Worm (Caenorhabditis elegans) whole organism, L1 larva: ENCODE results near the gene K02D10.8.

Experiments
- C04F5.9 ChIP-seq: sonication (generic microtip); optimal IDR thresholded peaks from 2 replicates; lab custom pipeline; 2016; ENCODE audit warnings: missing genetic modification characterization, missing compliant biosample characterization
- C16A3.4 ChIP-seq: fragments of 150-350 bp; optimal IDR thresholded peaks from 2 replicates; lab custom pipeline; 2014; ENCODE audit warnings: missing biosample characterization, missing genetic modification characterization
- C34B4.2 ChIP-seq: sonication (generic microtip); optimal IDR thresholded peaks from 2 replicates; lab custom pipeline; 2017; ENCODE audit warnings: mild to moderate bottlenecking, missing genetic modification characterization, missing compliant biosample characterization
- alr-1 ChIP-seq: fragments of 200-800 bp; sonication (Bioruptor generic); optimal IDR thresholded peaks from 2 replicates; lab custom pipeline; 2018; ENCODE audit warnings: borderline replicate concordance, mild to moderate bottlenecking, missing genetic modification characterization, missing compliant biosample characterization
- blmp-1 ChIP-seq: fragments of 150-350 bp; optimal IDR thresholded peaks from 2 replicates; lab custom pipeline; 2014; ENCODE audit warnings: missing biosample characterization, missing genetic modification characterization
- ceh-8 ChIP-seq: fragments of 200-800 bp; sonication (Bioruptor generic); optimal IDR thresholded peaks from 2 replicates; lab custom pipeline; 2018; ENCODE audit warnings: mild to moderate bottlenecking, missing genetic modification characterization, moderate library complexity, missing compliant biosample characterization
- dpl-1 ChIP-seq, 3 experiments: fragments of 150-350 bp in 2 of 3; sonication (generic microtip) in 1 of 3; optimal IDR thresholded peaks; 2 replicates each; lab custom pipeline; 2014 to 2017; ENCODE audit warnings: missing biosample characterization in 3 of 3, missing genetic modification characterization in 3 of 3, missing genetic modification reagents in 3 of 3
- efl-1 ChIP-seq, 4 experiments: fragments of 150-350 bp; optimal IDR thresholded peaks in 3 of 4; peaks in 1 of 4; 1 replicate in 1 of 4; 2 replicates in 3 of 4; lab custom pipeline; 2014; ENCODE audit warnings: missing biosample characterization in 2 of 4, missing genetic modification characterization in 2 of 4, missing genetic modification reagents in 2 of 4
- egl-27 ChIP-seq, 2 experiments: fragments of 150-350 bp in 1 of 2; sonication (generic microtip); optimal IDR thresholded peaks; 3 replicates each; lab custom pipeline; 2017 to 2018; ENCODE audit warnings: missing biosample characterization in 2 of 2, missing genetic modification characterization in 2 of 2, missing genetic modification reagents in 2 of 2
- elt-3 ChIP-seq, 6 experiments: fragments of 150-350 bp in 1 of 6; sonication (generic microtip); optimal IDR thresholded peaks; 2 replicates each; lab custom pipeline; 2017 to 2018; ENCODE audit warnings: missing biosample characterization in 6 of 6, missing genetic modification characterization in 6 of 6, inconsistent platforms in 1 of 6
- fkh-4 ChIP-seq: sonication (generic microtip); optimal IDR thresholded peaks from 2 replicates; lab custom pipeline; 2016; ENCODE audit warnings: missing compliant biosample characterization, missing genetic modification characterization, borderline replicate concordance
- fkh-8 ChIP-seq: sonication (generic microtip); optimal IDR thresholded peaks from 2 replicates; lab custom pipeline; 2016; ENCODE audit warnings: mild to moderate bottlenecking, missing genetic modification characterization, missing compliant biosample characterization
- fos-1 ChIP-seq: fragments of 150-350 bp; optimal IDR thresholded peaks from 2 replicates; lab custom pipeline; 2014; ENCODE audit warnings: missing biosample characterization, missing genetic modification characterization
- grh-1 ChIP-seq: fragments of 200-800 bp; sonication (Bioruptor generic); IDR thresholded peaks from 2 replicates; pipeline ENCODE4 v1.3.6; 2022; ENCODE audit warnings: missing genetic modification reagents, missing genetic modification characterization, missing compliant biosample characterization
- hlh-4 ChIP-seq: sonication (generic microtip); optimal IDR thresholded peaks from 2 replicates; lab custom pipeline; 2016; ENCODE audit warnings: mild to moderate bottlenecking, missing genetic modification characterization, missing compliant biosample characterization
- irx-1 ChIP-seq: sonication (generic microtip); optimal IDR thresholded peaks from 2 replicates; lab custom pipeline; 2016; ENCODE audit warnings: missing genetic modification characterization, missing compliant biosample characterization
- isw-1 ChIP-seq: fragments of 200-800 bp; sonication (Bioruptor generic); IDR thresholded peaks from 2 replicates; pipeline ENCODE4 v1.3.6; 2022; ENCODE audit warnings: missing genetic modification characterization, missing compliant biosample characterization
- jun-1 ChIP-seq: fragments of 150-350 bp; optimal IDR thresholded peaks from 2 replicates; lab custom pipeline; 2014; ENCODE audit warnings: missing biosample characterization, missing genetic modification reagents, missing genetic modification characterization
- lin-13 ChIP-seq: fragments of 150-350 bp; optimal IDR thresholded peaks from 2 replicates; lab custom pipeline; 2014; ENCODE audit warnings: missing biosample characterization, missing genetic modification reagents, missing genetic modification characterization
- lin-14 ChIP-seq: fragments of 200-800 bp; sonication (Bioruptor generic); optimal IDR thresholded peaks from 2 replicates; lab custom pipeline; 2018; ENCODE audit warnings: mild to moderate bottlenecking, missing genetic modification characterization, moderate library complexity, missing compliant biosample characterization
- lin-35 ChIP-seq, 2 experiments: fragments of 150-350 bp; optimal IDR thresholded peaks; 2 replicates each; lab custom pipeline; 2014; ENCODE audit warnings: missing biosample characterization in 2 of 2, missing genetic modification characterization in 2 of 2, missing genetic modification reagents in 2 of 2
- lin-39 ChIP-seq: fragments of 150-350 bp; optimal IDR thresholded peaks from 2 replicates; lab custom pipeline; 2014; ENCODE audit warnings: missing biosample characterization, missing genetic modification reagents, missing genetic modification characterization
- lsy-2 ChIP-seq, 2 experiments: fragments of 150-350 bp; optimal IDR thresholded peaks; 2 replicates each; lab custom pipeline; 2014; ENCODE audit warnings: missing biosample characterization in 2 of 2, missing genetic modification characterization in 2 of 2
- mab-9 ChIP-seq: fragments of 200-800 bp; sonication (Bioruptor generic); IDR thresholded peaks from 2 replicates; pipeline ENCODE4 v1.3.6; 2022; ENCODE audit warnings: missing genetic modification reagents, missing genetic modification characterization, missing compliant biosample characterization
- mdl-1 ChIP-seq, 2 experiments: fragments of 150-350 bp; optimal IDR thresholded peaks; 2 replicates each; lab custom pipeline; 2014 to 2017; ENCODE audit warnings: missing biosample characterization in 2 of 2, missing genetic modification characterization in 2 of 2, inconsistent platforms in 1 of 2
- mep-1 ChIP-seq: fragments of 150-350 bp; optimal IDR thresholded peaks from 2 replicates; lab custom pipeline; 2014; ENCODE audit warnings: missing biosample characterization, missing genetic modification characterization
- nhr-11 ChIP-seq: fragments of 150-350 bp; optimal IDR thresholded peaks from 2 replicates; lab custom pipeline; 2014; ENCODE audit warnings: missing biosample characterization, missing genetic modification characterization
- nhr-19 ChIP-seq: fragments of 200-800 bp; sonication (Bioruptor generic); conservative IDR thresholded peaks from 2 replicates; pipeline ENCODE4 v1.3.6; 2022; ENCODE audit warnings: missing genetic modification characterization, missing compliant biosample characterization
- nhr-20 ChIP-seq: sonication (generic microtip); optimal IDR thresholded peaks from 2 replicates; lab custom pipeline; 2016; ENCODE audit warnings: mild to moderate bottlenecking, missing genetic modification characterization, missing compliant biosample characterization
- nhr-237 ChIP-seq: fragments of 150-350 bp; optimal IDR thresholded peaks from 2 replicates; lab custom pipeline; 2014; ENCODE audit warnings: missing biosample characterization, missing genetic modification characterization
- nhr-47 ChIP-seq: sonication (generic microtip); optimal IDR thresholded peaks from 2 replicates; lab custom pipeline; 2016; ENCODE audit warnings: mild to moderate bottlenecking, missing genetic modification characterization, moderate library complexity, missing compliant biosample characterization
- nhr-71 ChIP-seq: sonication (generic microtip); optimal IDR thresholded peaks from 2 replicates; lab custom pipeline; 2016; ENCODE audit warnings: mild to moderate bottlenecking, missing genetic modification characterization, moderate library complexity, missing compliant biosample characterization
- nhr-77 ChIP-seq: fragments of 150-350 bp; optimal IDR thresholded peaks from 2 replicates; lab custom pipeline; 2014; ENCODE audit warnings: missing biosample characterization, missing genetic modification characterization
- nhr-85 ChIP-seq: sonication (generic microtip); peaks from one replicate; lab custom pipeline; 2016; ENCODE audit warnings: missing genetic modification characterization, inconsistent platforms, missing compliant biosample characterization
- nhr-90 ChIP-seq: sonication (generic microtip); optimal IDR thresholded peaks from 2 replicates; lab custom pipeline; 2016; ENCODE audit warnings: mild to moderate bottlenecking, missing genetic modification characterization, missing compliant biosample characterization; ENCODE audit not compliant: poor library complexity
- pag-3 ChIP-seq: sonication (generic microtip); optimal IDR thresholded peaks from 2 replicates; lab custom pipeline; 2017; ENCODE audit warnings: missing genetic modification characterization, mild to moderate bottlenecking, missing compliant biosample characterization, antibody characterized with exemption, borderline replicate concordance; ENCODE audit not compliant: insufficient read depth
- pqm-1 ChIP-seq: sonication (generic microtip); optimal IDR thresholded peaks from 3 replicates; lab custom pipeline; 2017; ENCODE audit warnings: missing biosample characterization, missing genetic modification characterization
- rnt-1 ChIP-seq: sonication (generic microtip); optimal IDR thresholded peaks from 2 replicates; lab custom pipeline; 2016; ENCODE audit warnings: mild to moderate bottlenecking, missing genetic modification characterization, moderate library complexity, missing compliant biosample characterization
- skn-1 ChIP-seq: fragments of 150-350 bp; optimal IDR thresholded peaks from 2 replicates; lab custom pipeline; 2014; ENCODE audit warnings: missing biosample characterization, missing genetic modification characterization
- snpc-4 ChIP-seq: fragments of 150-350 bp; optimal IDR thresholded peaks from 2 replicates; lab custom pipeline; 2014; ENCODE audit warnings: missing biosample characterization, missing genetic modification characterization
- snu-23 ChIP-seq: sonication (generic microtip); optimal IDR thresholded peaks from 2 replicates; lab custom pipeline; 2016; ENCODE audit warnings: missing genetic modification characterization, missing compliant biosample characterization
- sptf-1 ChIP-seq: fragments of 150-350 bp; optimal IDR thresholded peaks from 2 replicates; lab custom pipeline; 2014; ENCODE audit warnings: missing biosample characterization, missing genetic modification characterization
- sup-37 ChIP-seq: fragments of 200-800 bp; sonication (Bioruptor generic); optimal IDR thresholded peaks from 2 replicates; lab custom pipeline; 2018; ENCODE audit warnings: mild to moderate bottlenecking, missing genetic modification characterization, missing compliant biosample characterization
- swsn-7 ChIP-seq: sonication (generic microtip); optimal IDR thresholded peaks from 2 replicates; lab custom pipeline; 2016; ENCODE audit warnings: missing genetic modification characterization, missing compliant biosample characterization
- tbx-2 ChIP-seq: sonication (generic microtip); optimal IDR thresholded peaks from 2 replicates; lab custom pipeline; 2016; ENCODE audit warnings: missing genetic modification characterization, missing compliant biosample characterization
- unc-98 ChIP-seq: fragments of 200-800 bp; sonication (Bioruptor generic); IDR thresholded peaks from 2 replicates; pipeline ENCODE4 v1.3.6; 2022; ENCODE audit warnings: missing genetic modification characterization, missing compliant biosample characterization
- xbp-1 ChIP-seq: sonication (generic microtip); optimal IDR thresholded peaks from 2 replicates; lab custom pipeline; 2016; ENCODE audit warnings: missing genetic modification characterization, missing compliant biosample characterization
- zag-1 ChIP-seq: fragments of 150-350 bp; optimal IDR thresholded peaks from 2 replicates; lab custom pipeline; 2014; ENCODE audit warnings: missing biosample characterization, missing genetic modification characterization
- ztf-4 ChIP-seq: fragments of 150-350 bp; optimal IDR thresholded peaks from 2 replicates; lab custom pipeline; 2014; ENCODE audit warnings: missing biosample characterization, missing genetic modification characterization

Gene K02D10.8

ce11 chrIII:8792251-8792650 is 6.1 kb downstream of the K02D10.8 start, which contains the start of gene ztf-1:
Gene ztf-1, minus strand, starts transcription at chrIII:8792351.
- TF ChIP-seq mab-9 (GFP tag; lab: Robert Waterston, UW) (no peak), nhr-11 (tag; lab: Kevin White, UChicago) (no peak), C04F5.9 (no peak), blmp-1 (tag; lab: Kevin White, UChicago) (no peak), ceh-8 (GFP tag; lab: Kevin White, UChicago) (no peak), C34B4.2 (tag; lab: Kevin White, UChicago) (no peak), nhr-20 (no peak), hlh-4 (tag; lab: Kevin White, UChicago) (no peak), dpl-1 (GFP tag; optimal IDR thresholded peaks at IDR 0.05; lab: Kevin White, UChicago) (no peak), lin-39 (tag; lab: Kevin White, UChicago) (no peak), irx-1 (no peak)

- TF ChIP-seq irx-1: peak; percentile 49
- TF ChIP-seq nhr-71 (tag; lab: Kevin White, UChicago): peak; percentile 81
- TF ChIP-seq dpl-1 (GFP tag; optimal IDR thresholded peaks at IDR 0.05; lab: Kevin White, UChicago): peak; percentile 52 to 63 (median 61)
- no peak for TF ChIP-seq zag-1 (tag; lab: Kevin White, UChicago)
- peak; percentile 38 for TF ChIP-seq fos-1 (tag; lab: Kevin White, UChicago)
- TF ChIP-seq alr-1 (tag; lab: Kevin White, UChicago): no peak
- TF ChIP-seq rnt-1 (tag; lab: Kevin White, UChicago): peak; percentile 38
- TF ChIP-seq nhr-90 (tag; lab: Kevin White, UChicago): peak; percentile 69
- TF ChIP-seq jun-1 (tag; lab: Kevin White, UChicago): peak; percentile 69
- TF ChIP-seq sup-37 (GFP tag; lab: Kevin White, UChicago): peak; percentile 12
- peak; percentile 30 to 56 for TF ChIP-seq egl-27 (tag; optimal IDR thresholded peaks at IDR 0.05; lab: Kevin White, UChicago)
- peak; percentile 96 for TF ChIP-seq blmp-1 (tag; lab: Kevin White, UChicago)
- peak in 3 of 6 experiments; percentile 58 to 87 (median 72) for TF ChIP-seq elt-3 (tag; optimal IDR thresholded peaks at IDR 0.05; lab: Kevin White, UChicago)
- peak; percentile 63 to 88 for TF ChIP-seq lsy-2 (tag; optimal IDR thresholded peaks at IDR 0.05; lab: Kevin White, UChicago)
- peak; percentile 84 for TF ChIP-seq skn-1 (tag; lab: Kevin White, UChicago)
- TF ChIP-seq nhr-77 (tag; lab: Kevin White, UChicago): peak; percentile 81
- TF ChIP-seq nhr-47 (tag; lab: Kevin White, UChicago): peak; percentile 51
- TF ChIP-seq fkh-4 (tag; lab: Kevin White, UChicago): no peak
- peak; percentile 41 for TF ChIP-seq C16A3.4 (tag; lab: Kevin White, UChicago)
- TF ChIP-seq tbx-2: peak; percentile 67
- peak; percentile 62 to 78 for TF ChIP-seq lin-35 (GFP tag; optimal IDR thresholded peaks at IDR 0.05; lab: Kevin White, UChicago)
- TF ChIP-seq isw-1 (GFP tag; lab: Robert Waterston, UW): no peak
- TF ChIP-seq sptf-1 (tag; lab: Kevin White, UChicago): no peak
- peak; percentile 95 for TF ChIP-seq nhr-85 (tag; lab: Kevin White, UChicago)
- no peak for TF ChIP-seq pqm-1 (tag; lab: Kevin White, UChicago)
- TF ChIP-seq nhr-237 (tag; lab: Kevin White, UChicago): peak; percentile 68
- peak; percentile 61 for TF ChIP-seq mep-1
- TF ChIP-seq grh-1 (GFP tag; lab: Robert Waterston, UW): peak; percentile 73
- TF ChIP-seq unc-98 (GFP tag; lab: Robert Waterston, UW): no peak
- peak; percentile 57 for TF ChIP-seq lin-13 (GFP tag; lab: Kevin White, UChicago)
- no peak for TF ChIP-seq nhr-11 (tag; lab: Kevin White, UChicago)
- TF ChIP-seq lin-14 (GFP tag; lab: Kevin White, UChicago): peak; percentile 95
- TF ChIP-seq efl-1 (optimal IDR thresholded peaks at IDR 0.05; lab: Kevin White, UChicago): peak; percentile 51 to 64
- peak in 1 of 2 experiments; percentile 3 for TF ChIP-seq efl-1 (GFP tag; optimal IDR thresholded peaks at IDR 0.05 in 1 of 2; lab: Kevin White, UChicago)
- TF ChIP-seq xbp-1 (tag; lab: Kevin White, UChicago): peak; percentile 51
- TF ChIP-seq snu-23: peak; percentile 81
- no peak for TF ChIP-seq pag-3 (tag; lab: Kevin White, UChicago)
- peak; percentile 74 for TF ChIP-seq nhr-19 (GFP tag; lab: Robert Waterston, UW)
- TF ChIP-seq mdl-1 (tag; optimal IDR thresholded peaks at IDR 0.05; lab: Kevin White, UChicago): peak in 1 of 2 experiments; percentile 90
- peak; percentile 87 for TF ChIP-seq nhr-20
- peak; percentile 31 for TF ChIP-seq ztf-4 (tag; lab: Kevin White, UChicago)
- peak; percentile 17 for TF ChIP-seq snpc-4 (tag; lab: Kevin White, UChicago)
- TF ChIP-seq fkh-8 (tag; lab: Kevin White, UChicago): no peak
- TF ChIP-seq swsn-7 (tag; lab: Kevin White, UChicago): peak; percentile 71
- TF ChIP-seq ceh-8 (GFP tag; lab: Kevin White, UChicago): peak; percentile 29
Measured at ce11 chrIII:8794793-8795192, 8.6 kb downstream of the K02D10.8 start.
